Worm (Caenorhabditis elegans) whole organism, L2 larva: ENCODE data around the gene F55G11.2.

Experiments used
- crh-2 ChIP-seq: sonication (generic microtip); optimal IDR thresholded peaks from 2 replicates; lab custom pipeline; 2017; ENCODE audit warnings: missing biosample characterization, missing genetic modification characterization
- mab-5 ChIP-seq: fragments of 150-350 bp; optimal IDR thresholded peaks from 2 replicates; lab custom pipeline; 2014; ENCODE audit warnings: missing biosample characterization, missing genetic modification characterization
- nhr-77 ChIP-seq: fragments of 150-350 bp; optimal IDR thresholded peaks from 2 replicates; lab custom pipeline; 2014; ENCODE audit warnings: missing biosample characterization, missing genetic modification characterization

- TF ChIP-seq crh-2: no peak
- TF ChIP-seq nhr-77 (tag; lab: Kevin White, UChicago): no peak
- TF ChIP-seq mab-5 (tag; lab: Kevin White, UChicago): no peak
Observed at ce11 chrIV:12973336-12973735, 4.2 kb upstream of the F55G11.2 start, which contains the start of gene F55G11.4.
